Fruit fly (Drosophila melanogaster): Measurements from ENCODE around the gene PolG2.

DNA sequence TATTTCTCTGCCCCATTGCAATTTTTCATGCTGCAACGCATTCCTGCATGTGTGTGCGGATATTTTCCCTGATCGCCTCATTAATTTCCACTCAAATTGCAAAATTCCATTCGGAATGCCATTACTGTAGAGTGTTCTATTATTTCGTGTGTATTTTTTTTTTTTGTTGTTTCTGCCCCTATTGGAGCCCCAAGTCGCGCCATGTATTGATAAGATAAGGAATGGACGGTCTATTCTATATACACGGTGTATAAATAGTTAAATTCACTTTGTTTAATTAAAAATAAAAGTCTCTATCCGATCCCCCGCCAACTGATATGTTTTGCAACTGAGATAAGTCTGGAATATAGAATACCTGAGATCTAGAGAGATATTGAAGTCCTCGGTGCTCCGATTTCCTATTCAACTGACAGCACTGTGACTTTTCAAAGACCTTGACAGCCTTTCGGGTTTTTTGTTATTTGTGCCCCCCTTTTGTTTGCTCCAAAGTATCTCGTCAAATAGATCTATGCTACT, 48.5 kb upstream of the PolG2 start:
- TF ChIP-seq tj (GFP tag; optimal IDR thresholded peaks at IDR 0.05) (no peak), CG7101 (tag; optimal IDR thresholded peaks at IDR 0.05) (no peak), ovo (GFP tag; optimal IDR thresholded peaks at IDR 0.05) (no peak), CG11617 (GFP tag; optimal IDR thresholded peaks at IDR 0.05) (no peak), Hr96 (GFP tag; optimal IDR thresholded peaks at IDR 0.05) (no peak), Mnt (GFP tag; optimal IDR thresholded peaks at IDR 0.05) (no peak), toe (GFP tag; optimal IDR thresholded peaks at IDR 0.05) (no peak), kay (GFP tag; ENCODE audit: borderline replicate concordance) (no peak), Clk (GFP tag; optimal IDR thresholded peaks at IDR 0.05) (no peak), CG7045 (GFP tag; optimal IDR thresholded peaks at IDR 0.05) (no peak), CG1620 (GFP tag; optimal IDR thresholded peaks at IDR 0.05) (no peak), CG5204 (GFP tag; optimal IDR thresholded peaks at IDR 0.05) (no peak), CG14711 (tag; optimal IDR thresholded peaks at IDR 0.05) (no peak)
